Worm (Caenorhabditis elegans) whole organism, L4 larva: ENCODE data around the gene E02H9.7.

ENCODE experiments used
- D1046.2 ChIP-seq: fragments of 200-800 bp; sonication (Bioruptor generic); IDR thresholded peaks from 2 replicates; pipeline ENCODE4 v1.3.6; 2022; ENCODE audit warnings: missing genetic modification characterization, missing compliant biosample characterization
- F26F4.8 ChIP-seq: fragments of 200-800 bp; sonication (Bioruptor generic); conservative IDR thresholded peaks from 2 replicates; pipeline ENCODE4 v1.3.6; 2022; ENCODE audit warnings: missing genetic modification characterization, missing compliant biosample characterization
- F37D6.2 ChIP-seq: sonication (generic microtip); optimal IDR thresholded peaks from 2 replicates; lab custom pipeline; 2016; ENCODE audit warnings: mild to moderate bottlenecking, missing genetic modification characterization, missing compliant biosample characterization
- T20F7.1 ChIP-seq: fragments of 200-800 bp; sonication (Bioruptor generic); optimal IDR thresholded peaks from 2 replicates; lab custom pipeline; 2018; ENCODE audit warnings: mild to moderate bottlenecking, missing genetic modification characterization, missing compliant biosample characterization
- T26A8.4 ChIP-seq: fragments of 200-800 bp; sonication (Bioruptor generic); IDR thresholded peaks from 2 replicates; pipeline ENCODE4 v1.3.6; 2022; ENCODE audit warnings: missing genetic modification characterization, missing compliant biosample characterization
- Y105C5A.15 ChIP-seq: fragments of 200-800 bp; sonication (Bioruptor generic); IDR thresholded peaks from 2 replicates; pipeline ENCODE4 v1.3.6; 2022; ENCODE audit warnings: missing genetic modification characterization, missing compliant biosample characterization
- Y48G9A.11 ChIP-seq: fragments of 200-800 bp; sonication (Bioruptor generic); IDR thresholded peaks from 2 replicates; pipeline ENCODE4 v1.3.6; 2022; ENCODE audit warnings: missing genetic modification reagents, missing genetic modification characterization, missing compliant biosample characterization
- ZK337.2 ChIP-seq: fragments of 200-800 bp; sonication (Bioruptor generic); IDR thresholded peaks from 2 replicates; pipeline ENCODE4 v1.3.6; 2022; ENCODE audit warnings: missing genetic modification reagents, missing genetic modification characterization, missing compliant biosample characterization
- ZK546.5 ChIP-seq, 2 experiments: sonication (generic microtip); optimal IDR thresholded peaks; 2 replicates each; lab custom pipeline; 2017; ENCODE audit warnings: missing biosample characterization in 2 of 2, missing genetic modification characterization in 2 of 2
- ama-1 ChIP-seq: fragments of 150-350 bp; optimal IDR thresholded peaks from 2 replicates; lab custom pipeline; 2014; ENCODE audit warnings: inconsistent platforms, mixed read lengths
- ceh-28 ChIP-seq: fragments of 150-350 bp; optimal IDR thresholded peaks from 2 replicates; lab custom pipeline; 2014; ENCODE audit warnings: missing biosample characterization, missing genetic modification reagents, missing genetic modification characterization
- ceh-62 ChIP-seq: sonication (generic microtip); optimal IDR thresholded peaks from 2 replicates; lab custom pipeline; 2017; ENCODE audit warnings: missing biosample characterization, missing genetic modification characterization
- daf-19 ChIP-seq: fragments of 200-800 bp; sonication (Bioruptor generic); conservative IDR thresholded peaks from 2 replicates; pipeline ENCODE4 v1.3.6; 2022; ENCODE audit warnings: missing genetic modification characterization, missing compliant biosample characterization
- egl-43 ChIP-seq: fragments of 200-800 bp; sonication (Bioruptor generic); IDR thresholded peaks from 2 replicates; pipeline ENCODE4 v1.3.6; 2022; ENCODE audit warnings: missing genetic modification reagents, missing genetic modification characterization, missing compliant biosample characterization
- hlh-30 ChIP-seq: sonication (generic microtip); optimal IDR thresholded peaks from 2 replicates; lab custom pipeline; 2017; ENCODE audit warnings: antibody characterized with exemption, mild to moderate bottlenecking, missing genetic modification characterization, missing compliant biosample characterization; ENCODE audit not compliant: insufficient read depth
- hmg-1.1 ChIP-seq: fragments of 200-800 bp; sonication (Bioruptor generic); IDR thresholded peaks from 2 replicates; pipeline ENCODE4 v1.3.6; 2022; ENCODE audit warnings: missing genetic modification reagents, missing genetic modification characterization, missing compliant biosample characterization
- lim-7 ChIP-seq: fragments of 200-800 bp; sonication (Bioruptor generic); IDR thresholded peaks from 2 replicates; pipeline ENCODE4 v1.3.6; 2022; ENCODE audit warnings: missing genetic modification characterization, missing compliant biosample characterization
- lin-1 ChIP-seq: fragments of 200-800 bp; sonication (Bioruptor generic); IDR thresholded peaks from 2 replicates; pipeline ENCODE4 v1.3.6; 2022; ENCODE audit warnings: missing genetic modification reagents, missing genetic modification characterization, missing compliant biosample characterization
- lin-13 ChIP-seq: fragments of 150-350 bp; optimal IDR thresholded peaks from 2 replicates; lab custom pipeline; 2014; ENCODE audit warnings: missing biosample characterization, missing genetic modification reagents, missing genetic modification characterization
- lir-3 ChIP-seq: sonication (generic microtip); optimal IDR thresholded peaks from 2 replicates; lab custom pipeline; 2016; ENCODE audit warnings: mild to moderate bottlenecking, missing genetic modification characterization, missing compliant biosample characterization
- lsy-2 ChIP-seq, 2 experiments: fragments of 150-350 bp in 1 of 2; sonication (generic microtip) in 1 of 2; optimal IDR thresholded peaks; 2 replicates each; lab custom pipeline; 2014 to 2017; ENCODE audit warnings: missing biosample characterization in 2 of 2, missing genetic modification characterization in 2 of 2
- madf-5 ChIP-seq, 2 experiments: fragments of 200-800 bp; sonication (Bioruptor generic); IDR thresholded peaks; 2 replicates each; pipeline ENCODE4 v1.3.6; 2022; ENCODE audit warnings: missing compliant biosample characterization in 2 of 2, missing genetic modification characterization in 2 of 2
- mdt-29 ChIP-seq: fragments of 200-800 bp; sonication (Bioruptor generic); IDR thresholded peaks from 2 replicates; pipeline ENCODE4 v1.3.6; 2022; ENCODE audit warnings: missing genetic modification reagents, missing genetic modification characterization, missing compliant biosample characterization
- mep-1 ChIP-seq: fragments of 150-350 bp; sonication (generic microtip); optimal IDR thresholded peaks from 3 replicates; lab custom pipeline; 2014; ENCODE audit warnings: missing biosample characterization, missing genetic modification characterization
- nhr-11 ChIP-seq: fragments of 150-350 bp; optimal IDR thresholded peaks from 2 replicates; lab custom pipeline; 2014; ENCODE audit warnings: missing biosample characterization, missing genetic modification characterization
- nhr-111 ChIP-seq: fragments of 200-800 bp; sonication (Bioruptor generic); optimal IDR thresholded peaks from 2 replicates; lab custom pipeline; 2018; ENCODE audit warnings: mild to moderate bottlenecking, missing genetic modification characterization, missing compliant biosample characterization
- nhr-41 ChIP-seq: fragments of 200-800 bp; sonication (Bioruptor generic); IDR thresholded peaks from 2 replicates; pipeline ENCODE4 v1.3.6; 2022; ENCODE audit warnings: missing genetic modification reagents, missing genetic modification characterization, missing compliant biosample characterization
- nhr-6 ChIP-seq: fragments of 150-350 bp; optimal IDR thresholded peaks from 2 replicates; lab custom pipeline; 2014; ENCODE audit warnings: missing biosample characterization, missing genetic modification characterization
- nhr-77 ChIP-seq: fragments of 150-350 bp; optimal IDR thresholded peaks from 2 replicates; lab custom pipeline; 2014; ENCODE audit warnings: missing biosample characterization, missing genetic modification characterization
- pha-4 ChIP-seq, 2 experiments: fragments of 150-350 bp in 1 of 2; fragments of 200-800 bp in 1 of 2; sonication (Bioruptor generic) in 1 of 2; IDR thresholded peaks in 1 of 2; optimal IDR thresholded peaks in 1 of 2; 2 replicates each; pipeline versions ENCODE4 v1.3.6 to Lab custom; 2014 to 2022; ENCODE audit warnings: missing genetic modification characterization in 2 of 2, missing genetic modification reagents in 2 of 2, missing biosample characterization in 1 of 2, missing compliant biosample characterization in 1 of 2
- rbr-2 ChIP-seq: sonication (generic microtip); optimal IDR thresholded peaks from 2 replicates; lab custom pipeline; 2016; ENCODE audit warnings: missing genotype, missing genetic modification characterization, missing compliant biosample characterization
- saeg-2 ChIP-seq: fragments of 200-800 bp; sonication (Bioruptor generic); IDR thresholded peaks from 2 replicates; pipeline ENCODE4 v1.3.6; 2022; ENCODE audit warnings: missing genetic modification reagents, missing genetic modification characterization, missing compliant biosample characterization
- skn-1 ChIP-seq: fragments of 150-350 bp; optimal IDR thresholded peaks from 2 replicates; lab custom pipeline; 2014; ENCODE audit warnings: missing biosample characterization, missing genetic modification characterization
- snpc-1.2 ChIP-seq: fragments of 200-800 bp; sonication (Bioruptor generic); IDR thresholded peaks from 2 replicates; pipeline ENCODE4 v1.3.6; 2022; ENCODE audit warnings: missing genetic modification reagents, missing genetic modification characterization, missing compliant biosample characterization
- unc-130 ChIP-seq: sonication (generic microtip); optimal IDR thresholded peaks from 2 replicates; lab custom pipeline; 2016; ENCODE audit warnings: missing genetic modification reagents, missing genetic modification characterization, missing compliant biosample characterization
- unc-62 ChIP-seq, 3 experiments: fragments of 150-350 bp in 1 of 3; sonication (generic microtip); optimal IDR thresholded peaks in 2 of 3; peaks in 1 of 3; 1 replicate in 1 of 3; 2 replicates in 2 of 3; lab custom pipeline; 2014 to 2017; ENCODE audit warnings: missing biosample characterization in 3 of 3, missing genetic modification characterization in 3 of 3, missing genetic modification reagents in 3 of 3, missing genotype in 1 of 3
- zag-1 ChIP-seq: fragments of 150-350 bp; optimal IDR thresholded peaks from 2 replicates; lab custom pipeline; 2014; ENCODE audit warnings: missing biosample characterization, missing genetic modification characterization
- zfp-3 ChIP-seq: fragments of 200-800 bp; sonication (Bioruptor generic); conservative IDR thresholded peaks from 2 replicates; pipeline ENCODE4 v1.3.6; 2022; ENCODE audit warnings: missing genetic modification reagents, missing genetic modification characterization, missing compliant biosample characterization
- ztf-11 ChIP-seq: fragments of 150-350 bp; optimal IDR thresholded peaks from 2 replicates; lab custom pipeline; 2014; ENCODE audit warnings: missing biosample characterization, missing genetic modification characterization

The E02H9.7 gene

ce11 chrIII:2454757-2455306 lies 9.4 kb upstream of the E02H9.7 start, which contains the start of gene nhr-121 (continued):
- TF ChIP-seq hmg-1.1 (GFP tag; lab: Robert Waterston, UW) (no peak), hlh-30 (tag; lab: Kevin White, UChicago) (no peak), nhr-6 (tag; lab: Kevin White, UChicago) (no peak), lsy-2 (tag; optimal IDR thresholded peaks at IDR 0.05; lab: Kevin White, UChicago) (no peak), mdt-29 (GFP tag; lab: Robert Waterston, UW) (0 out of 2 replicates have a peak, but pooled peaks have one; percentile 12), skn-1 (no peak), unc-130 (no peak), T26A8.4 (GFP tag; lab: Robert Waterston, UW) (no peak), ZK337.2 (no peak), nhr-41 (GFP tag; lab: Robert Waterston, UW) (no peak), F37D6.2 (no peak), egl-43 (GFP tag; lab: Robert Waterston, UW) (no peak), unc-62 (GFP tag; optimal IDR thresholded peaks at IDR 0.05 in 1 of 2; lab: Kevin White, UChicago) (no peak), unc-62 (tag; optimal IDR thresholded peaks at IDR 0.05; lab: Kevin White, UChicago) (no peak), saeg-2 (GFP tag; lab: Robert Waterston, UW) (no peak), snpc-1.2 (GFP tag; lab: Robert Waterston, UW) (no peak), pha-4 (GFP tag; IDR thresholded peaks at IDR 0.05; lab: Robert Waterston, UW) (no peak), pha-4 (tag; optimal IDR thresholded peaks at IDR 0.05; lab: Kevin White, UChicago) (no peak), zfp-3 (GFP tag; lab: Robert Waterston, UW) (no peak), ztf-11 (no peak), Y48G9A.11 (GFP tag; lab: Robert Waterston, UW) (no peak), mep-1 (tag; lab: Kevin White, UChicago) (no peak), D1046.2 (GFP tag; lab: Robert Waterston, UW) (no peak), daf-19 (GFP tag; lab: Robert Waterston, UW) (no peak), lin-13 (GFP tag; lab: Kevin White, UChicago) (no peak), ceh-28 (tag; lab: Kevin White, UChicago) (no peak), nhr-111 (GFP tag; lab: Kevin White, UChicago) (no peak), T20F7.1 (GFP tag; lab: Kevin White, UChicago) (peak; percentile 20), lir-3 (tag; lab: Kevin White, UChicago) (no peak), nhr-77 (tag; lab: Kevin White, UChicago) (peak; percentile 57), ceh-62 (no peak), Y105C5A.15 (GFP tag; lab: Robert Waterston, UW) (no peak), rbr-2 (tag; lab: Kevin White, UChicago) (no peak), ZK546.5 (tag; optimal IDR thresholded peaks at IDR 0.05; lab: Kevin White, UChicago) (no peak), zag-1 (tag; lab: Kevin White, UChicago) (no peak), ama-1 (lab: Kevin White, UChicago) (no peak), lim-7 (GFP tag; lab: Robert Waterston, UW) (no peak), madf-5 (GFP tag; IDR thresholded peaks at IDR 0.05; lab: Robert Waterston, UW) (no peak), lin-1 (no peak), F26F4.8 (GFP tag; lab: Robert Waterston, UW) (no peak), nhr-11 (no peak)

- TF ChIP-seq unc-62 (GFP tag; optimal IDR thresholded peaks at IDR 0.05 in 1 of 2; lab: Kevin White, UChicago) (peak in 1 of 2 experiments; percentile 29), unc-62 (tag; optimal IDR thresholded peaks at IDR 0.05; lab: Kevin White, UChicago) (no peak), Y48G9A.11 (GFP tag; lab: Robert Waterston, UW) (no peak)
- TF ChIP-seq, all 104 proteins: peak for 1
Observed at ce11 chrIII:2438543-2438942, 6.9 kb downstream of the E02H9.7 start, which contains the start of gene E02H9.13. TSS of gene E02H9.13 (minus strand) at chrIII:2438741.
